Worm (Caenorhabditis elegans): ENCODE results near the gene C55A1.4.

- TF ChIP-seq unc-62 (GFP tag; optimal IDR thresholded peaks at IDR 0.05) = peak; percentile 68
- no peak for TF ChIP-seq ztf-11 (tag; optimal IDR thresholded peaks at IDR 0.05)
- no peak for TF ChIP-seq nhr-12 (tag; optimal IDR thresholded peaks at IDR 0.05)
These were observed 21.1 kb upstream of the C55A1.4 start for ce11 chrV:15664053-15664661.
